Worm (Caenorhabditis elegans): ENCODE measurements around the gene R01H2.4.

ce11 chrIII:7072452-7072851 is 8.4 kb upstream of the R01H2.4 start, which contains the start of gene lin-37:
- no peak for TF ChIP-seq nhr-12 (tag; optimal IDR thresholded peaks at IDR 0.05)
- TF ChIP-seq lsy-2 (tag; optimal IDR thresholded peaks at IDR 0.05), result no peak
- no peak for TF ChIP-seq mab-5 (tag; optimal IDR thresholded peaks at IDR 0.05)
- no peak for TF ChIP-seq pha-4 (tag; optimal IDR thresholded peaks at IDR 0.05)
- no peak for TF ChIP-seq nhr-28 (tag; optimal IDR thresholded peaks at IDR 0.05)
- no peak for TF ChIP-seq nhr-237 (tag; optimal IDR thresholded peaks at IDR 0.05)
- TF ChIP-seq tbx-8 (GFP tag; optimal IDR thresholded peaks at IDR 0.05), result no peak
- TF ChIP-seq ztf-11 (tag; optimal IDR thresholded peaks at IDR 0.05), result no peak
- no peak for TF ChIP-seq lin-13 (tag; optimal IDR thresholded peaks at IDR 0.05)
- no peak for TF ChIP-seq sem-2 (GFP tag; optimal IDR thresholded peaks at IDR 0.05)

Measured in whole organism, mixed stage, embryonic.